Worm (Caenorhabditis elegans) whole organism, L4/young adult: Measurements from ENCODE around the gene hmp-1.

Source experiments
- W03F9.2 ChIP-seq: fragments of 150-350 bp; optimal IDR thresholded peaks from 2 replicates; lab custom pipeline; 2014; ENCODE audit warnings: missing biosample characterization, missing genetic modification characterization
- dao-5 ChIP-seq: sonication (generic microtip); optimal IDR thresholded peaks from 2 replicates; lab custom pipeline; 2016; ENCODE audit warnings: missing genotype, missing genetic modification characterization, moderate library complexity, missing compliant biosample characterization
- him-1 ChIP-seq: sonication (generic microtip); optimal IDR thresholded peaks from 2 replicates; lab custom pipeline; 2016; ENCODE audit warnings: missing genotype, missing genetic modification reagents, missing genetic modification characterization, missing compliant biosample characterization

hmp-1 gene

ce11 chrV:11845492-11845891 lies at the start of gene hmp-1:
hmp-1 (plus strand) TSS chrV:11845871.
- TF ChIP-seq dao-5 (tag; lab: Kevin White, UChicago) (no peak), him-1 (tag; lab: Kevin White, UChicago) (no peak), W03F9.2 (tag; lab: Kevin White, UChicago) (no peak)

- TF ChIP-seq him-1 (tag; lab: Kevin White, UChicago) (no peak), dao-5 (tag; lab: Kevin White, UChicago) (no peak), W03F9.2 (tag; lab: Kevin White, UChicago) (no peak)
These were observed 49.3 kb upstream of the hmp-1 start for ce11 chrV:11796343-11796742.

- TF ChIP-seq him-1 (tag; lab: Kevin White, UChicago) (no peak), W03F9.2 (tag; lab: Kevin White, UChicago) (no peak), dao-5 (tag; lab: Kevin White, UChicago) (no peak)
These were observed 48.3 kb upstream of the hmp-1 start for ce11 chrV:11797272-11797855.

- TF ChIP-seq him-1 (tag; lab: Kevin White, UChicago) (no peak), dao-5 (tag; lab: Kevin White, UChicago) (no peak), W03F9.2 (tag; lab: Kevin White, UChicago) (no peak)
These were observed 47.4 kb upstream of the hmp-1 start for ce11 chrV:11798320-11798719.

ce11 chrV:11799252-11799822 lies 46.3 kb upstream of the hmp-1 start:
- no peak for TF ChIP-seq dao-5 (tag; lab: Kevin White, UChicago)
- TF ChIP-seq him-1 (tag; lab: Kevin White, UChicago): no peak
- TF ChIP-seq W03F9.2 (tag; lab: Kevin White, UChicago): no peak

ce11 chrV:11800486-11800885 lies 45.2 kb upstream of the hmp-1 start:
- no peak for TF ChIP-seq W03F9.2 (tag; lab: Kevin White, UChicago)

- TF ChIP-seq dao-5 (tag; lab: Kevin White, UChicago): no peak
- no peak for TF ChIP-seq him-1 (tag; lab: Kevin White, UChicago)
- TF ChIP-seq W03F9.2 (tag; lab: Kevin White, UChicago): no peak
These were observed 44.4 kb upstream of the hmp-1 start for ce11 chrV:11801076-11801849.

ce11 chrV:11802508-11802907 lies 43.2 kb upstream of the hmp-1 start:
- TF ChIP-seq dao-5 (tag; lab: Kevin White, UChicago) (no peak), him-1 (tag; lab: Kevin White, UChicago) (no peak), W03F9.2 (tag; lab: Kevin White, UChicago) (no peak)

- TF ChIP-seq him-1 (tag; lab: Kevin White, UChicago) (no peak), dao-5 (tag; lab: Kevin White, UChicago) (no peak), W03F9.2 (tag; lab: Kevin White, UChicago) (no peak)
These were observed 42.1 kb upstream of the hmp-1 start for ce11 chrV:11803518-11803994.

ce11 chrV:11809935-11810334 lies 35.7 kb upstream of the hmp-1 start:
- TF ChIP-seq him-1 (tag; lab: Kevin White, UChicago): no peak
- no peak for TF ChIP-seq dao-5 (tag; lab: Kevin White, UChicago)
- no peak for TF ChIP-seq W03F9.2 (tag; lab: Kevin White, UChicago)

- no peak for TF ChIP-seq dao-5 (tag; lab: Kevin White, UChicago)
- TF ChIP-seq him-1 (tag; lab: Kevin White, UChicago): no peak
- TF ChIP-seq W03F9.2 (tag; lab: Kevin White, UChicago): no peak
These were observed 33.8 kb upstream of the hmp-1 start, which contains the start of gene D2023.3 for ce11 chrV:11811921-11812320. D2023.3 (minus strand) TSS chrV:11812021.

ce11 chrV:11815566-11815965 lies 30.1 kb upstream of the hmp-1 start:
- TF ChIP-seq him-1 (tag; lab: Kevin White, UChicago) (no peak), W03F9.2 (tag; lab: Kevin White, UChicago) (no peak), dao-5 (tag; lab: Kevin White, UChicago) (no peak)

ce11 chrV:11817263-11817726 lies 28.4 kb upstream of the hmp-1 start:
- TF ChIP-seq dao-5 (tag; lab: Kevin White, UChicago): no peak
- TF ChIP-seq W03F9.2 (tag; lab: Kevin White, UChicago): no peak
- TF ChIP-seq him-1 (tag; lab: Kevin White, UChicago): no peak
